Worm (Caenorhabditis elegans): ENCODE data around the gene Y50E8A.22.

DNA sequence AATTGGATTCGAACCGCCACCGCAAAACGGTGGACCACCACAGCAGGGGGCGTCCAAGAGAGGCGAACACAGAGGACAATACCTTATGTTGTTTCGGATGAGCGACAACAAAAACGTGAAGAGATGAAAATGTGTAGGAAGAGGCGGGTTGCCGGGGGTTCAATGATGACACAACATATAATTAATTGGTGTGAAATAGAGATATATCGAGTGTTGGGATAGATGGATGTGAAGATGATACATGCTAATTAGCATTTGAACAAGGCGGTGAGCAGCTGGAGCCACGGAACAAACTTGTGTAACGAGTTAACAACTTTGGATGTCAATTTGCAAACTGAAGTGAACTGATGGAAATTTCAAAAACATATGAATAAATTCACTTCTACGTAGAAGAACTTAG, 43.5 kb upstream of the Y50E8A.22 start:
- no peak for TF ChIP-seq W03F9.2 (tag; optimal IDR thresholded peaks at IDR 0.05)
- TF ChIP-seq dao-5 (tag; optimal IDR thresholded peaks at IDR 0.05) = no peak
- TF ChIP-seq him-1 (tag; optimal IDR thresholded peaks at IDR 0.05) = no peak

All from whole organism, L4/young adult.